Fruit fly (Drosophila melanogaster) whole organism, embryonic: Measurements from ENCODE around the gene Nle.

Source experiments
- Atf3 ChIP-seq: fragments of 200-800 bp; sonication (Bioruptor generic); optimal IDR thresholded peaks from 3 replicates; lab custom pipeline; 2016; ENCODE audit warnings: missing biosample characterization, missing genetic modification characterization
- Bdp1 ChIP-seq: fragments of 200-800 bp; sonication (Bioruptor generic); optimal IDR thresholded peaks from 3 replicates; lab custom pipeline; 2016; ENCODE audit warnings: missing biosample characterization, missing genetic modification characterization
- CG10267 ChIP-seq: fragments of 200-800 bp; sonication (Bioruptor generic); optimal IDR thresholded peaks from 2 replicates; lab custom pipeline; 2018; ENCODE audit warnings: missing biosample characterization, mild to moderate bottlenecking, missing genetic modification characterization, moderate library complexity
- CG10366 ChIP-seq: fragments of 200-800 bp; sonication (Bioruptor generic); IDR thresholded peaks from 2 replicates; pipeline ENCODE4 v1.3.6; 2022; ENCODE audit warnings: missing biosample characterization, missing genetic modification characterization
- CG12155 ChIP-seq: fragments of 200-800 bp; sonication (Bioruptor generic); optimal IDR thresholded peaks from 3 replicates; lab custom pipeline; 2016; ENCODE audit warnings: missing biosample characterization, missing genetic modification characterization
- CG12744 ChIP-seq: fragments of 200-800 bp; sonication (Bioruptor generic); optimal IDR thresholded peaks from 2 replicates; lab custom pipeline; 2016; ENCODE audit warnings: missing biosample characterization, missing genetic modification characterization
- CG12942 ChIP-seq: fragments of 200-800 bp; sonication (Bioruptor generic); optimal IDR thresholded peaks from 3 replicates; lab custom pipeline; 2016; ENCODE audit warnings: missing biosample characterization, missing genetic modification characterization
- CG13296 ChIP-seq: fragments of 200-800 bp; sonication (Bioruptor generic); optimal IDR thresholded peaks from 3 replicates; lab custom pipeline; 2018; ENCODE audit warnings: missing biosample characterization, mild to moderate bottlenecking, missing genetic modification characterization
- CG14014 ChIP-seq: fragments of 200-800 bp; sonication (Bioruptor generic); IDR thresholded peaks from 2 replicates; pipeline ENCODE4 v1.3.6; 2022; ENCODE audit warnings: missing biosample characterization, missing genetic modification characterization
- CG15011 ChIP-seq: fragments of 200-800 bp; sonication (Bioruptor generic); optimal IDR thresholded peaks from 3 replicates; lab custom pipeline; 2018; ENCODE audit warnings: missing biosample characterization, mild to moderate bottlenecking, missing genetic modification characterization
- CG3065 ChIP-seq: fragments of 200-800 bp; sonication (Bioruptor generic); optimal IDR thresholded peaks from 2 replicates; lab custom pipeline; 2016; ENCODE audit warnings: missing biosample characterization, missing genetic modification characterization
- CG3838 ChIP-seq: fragments of 200-800 bp; sonication (Bioruptor generic); optimal IDR thresholded peaks from 3 replicates; lab custom pipeline; 2016; ENCODE audit warnings: missing biosample characterization, missing genetic modification characterization
- CG42726 ChIP-seq: fragments of 200-800 bp; sonication (Bioruptor generic); IDR thresholded peaks from 2 replicates; pipeline ENCODE4 v1.3.6; 2022; ENCODE audit warnings: missing biosample characterization, missing genetic modification characterization; ENCODE audit not compliant: partially characterized antibody
- CG4424 ChIP-seq: fragments of 200-800 bp; sonication (Bioruptor generic); optimal IDR thresholded peaks from 3 replicates; lab custom pipeline; 2016; ENCODE audit warnings: missing biosample characterization, missing genetic modification characterization
- CG6254 ChIP-seq: fragments of 200-800 bp; sonication (Bioruptor generic); optimal IDR thresholded peaks from 3 replicates; lab custom pipeline; 2017; ENCODE audit warnings: mild to moderate bottlenecking, missing biosample characterization, missing genetic modification reagents, missing genetic modification characterization
- CG6272 ChIP-seq: fragments of 200-800 bp; sonication (Bioruptor generic); IDR thresholded peaks from 2 replicates; pipeline ENCODE4 v1.3.6; 2022; ENCODE audit warnings: missing biosample characterization, missing genetic modification characterization
- CG7786 ChIP-seq: fragments of 200-800 bp; sonication (Bioruptor generic); optimal IDR thresholded peaks from 2 replicates; lab custom pipeline; 2016; ENCODE audit warnings: missing biosample characterization, missing genetic modification characterization
- CG8089 ChIP-seq: fragments of 200-800 bp; sonication (Bioruptor generic); optimal IDR thresholded peaks from 3 replicates; lab custom pipeline; 2016; ENCODE audit warnings: missing biosample characterization, missing genetic modification characterization
- CG8924 ChIP-seq: fragments of 200-800 bp; optimal IDR thresholded peaks from 3 replicates; lab custom pipeline; 2019; ENCODE audit warnings: missing biosample characterization, mild to moderate bottlenecking, missing genetic modification characterization, moderate library complexity
- Dek ChIP-seq: fragments of 200-800 bp; sonication (Bioruptor generic); optimal IDR thresholded peaks from 3 replicates; lab custom pipeline; 2019; ENCODE audit warnings: missing biosample characterization, mild to moderate bottlenecking, missing genetic modification characterization, moderate library complexity
- Elba2 ChIP-seq: fragments of 200-800 bp; sonication (Bioruptor generic); optimal IDR thresholded peaks from 3 replicates; lab custom pipeline; 2016; ENCODE audit warnings: missing biosample characterization, missing genetic modification characterization
- GATAe ChIP-seq: fragments of 200-800 bp; sonication (Bioruptor generic); conservative IDR thresholded peaks from 2 replicates; pipeline ENCODE4 v1.3.6; 2022; ENCODE audit warnings: missing biosample characterization, missing genetic modification characterization
- HLH3B ChIP-seq: fragments of 200-800 bp; sonication (Bioruptor generic); IDR thresholded peaks from 2 replicates; pipeline ENCODE4 v1.3.6; 2022; ENCODE audit warnings: missing biosample characterization, missing genetic modification characterization
- Lhr ChIP-seq: fragments of 200-800 bp; sonication (Bioruptor generic); optimal IDR thresholded peaks from 3 replicates; lab custom pipeline; 2017; ENCODE audit warnings: mild to moderate bottlenecking, missing biosample characterization, missing genetic modification reagents, missing genetic modification characterization
- MTF-1 ChIP-seq: fragments of 200-800 bp; sonication (Bioruptor generic); optimal IDR thresholded peaks from 2 replicates; lab custom pipeline; 2018; ENCODE audit warnings: missing biosample characterization, mild to moderate bottlenecking, missing genetic modification characterization, borderline replicate concordance
- Nf-YB ChIP-seq: fragments of 200-800 bp; sonication (Bioruptor generic); optimal IDR thresholded peaks from 3 replicates; lab custom pipeline; 2019; ENCODE audit warnings: missing biosample characterization, mild to moderate bottlenecking, missing genetic modification characterization, moderate library complexity
- Ptx1 ChIP-seq: fragments of 200-800 bp; sonication (Bioruptor generic); IDR thresholded peaks from 2 replicates; pipeline ENCODE4 v1.3.6; 2022; ENCODE audit warnings: missing biosample characterization, missing genetic modification characterization
- Six4 ChIP-seq: fragments of 200-800 bp; sonication (Bioruptor generic); optimal IDR thresholded peaks from 2 replicates; lab custom pipeline; 2016; ENCODE audit warnings: missing biosample characterization, missing genetic modification characterization
- Sox100B ChIP-seq: fragments of 200-800 bp; sonication (Bioruptor generic); optimal IDR thresholded peaks from 3 replicates; lab custom pipeline; 2018; ENCODE audit warnings: missing biosample characterization, mild to moderate bottlenecking, missing genetic modification characterization
- ase ChIP-seq: fragments of 200-800 bp; sonication (Bioruptor generic); IDR thresholded peaks from 3 replicates; pipeline ENCODE4 v1.3.6; 2022; ENCODE audit warnings: missing biosample characterization, missing genetic modification characterization
- ato ChIP-seq: fragments of 200-800 bp; sonication (Bioruptor generic); IDR thresholded peaks from 2 replicates; pipeline ENCODE4 v1.3.6; 2022; ENCODE audit warnings: missing biosample characterization, missing genetic modification characterization; ENCODE audit not compliant: partially characterized antibody
- az2 ChIP-seq: fragments of 200-800 bp; sonication (Bioruptor generic); optimal IDR thresholded peaks from 3 replicates; lab custom pipeline; 2016; ENCODE audit warnings: missing biosample characterization, missing genetic modification characterization
- chif ChIP-seq, 2 experiments: fragments of 200-800 bp; sonication (Bioruptor generic); optimal IDR thresholded peaks; 3 replicates each; lab custom pipeline; 2016; ENCODE audit warnings: missing biosample characterization in 2 of 2, missing genetic modification characterization in 2 of 2
- croc ChIP-seq: fragments of 200-800 bp; sonication (Bioruptor generic); conservative IDR thresholded peaks from 3 replicates; pipeline ENCODE4 v1.3.6; 2022; ENCODE audit warnings: missing biosample characterization, missing genetic modification characterization
- disco-r ChIP-seq: fragments of 200-800 bp; sonication (Bioruptor generic); optimal IDR thresholded peaks from 2 replicates; lab custom pipeline; 2016; ENCODE audit warnings: missing biosample characterization, missing genetic modification characterization
- dpn ChIP-seq, 2 experiments: fragments of 200-800 bp; sonication (Bioruptor generic); optimal IDR thresholded peaks; 3 replicates each; lab custom pipeline; 2016; ENCODE audit warnings: missing biosample characterization in 2 of 2, missing genetic modification characterization in 2 of 2
- fd64A ChIP-seq: fragments of 200-800 bp; sonication (Bioruptor generic); optimal IDR thresholded peaks from 3 replicates; lab custom pipeline; 2018; ENCODE audit warnings: missing biosample characterization, mild to moderate bottlenecking, missing genetic modification characterization
- hbn ChIP-seq: fragments of 200-800 bp; sonication (Bioruptor generic); IDR thresholded peaks from 2 replicates; pipeline ENCODE4 v1.3.6; 2022; ENCODE audit warnings: missing biosample characterization, missing genetic modification characterization; ENCODE audit not compliant: partially characterized antibody
- hkb ChIP-seq, 2 experiments: fragments of 200-800 bp in 1 of 2; fragments of >200 bp in 1 of 2; sonication (Bioruptor generic) in 1 of 2; IDR thresholded peaks in 1 of 2; optimal IDR thresholded peaks in 1 of 2; 2 replicates each; pipeline versions ENCODE4 v1.3.6 to Lab custom; 2017 to 2022; ENCODE audit warnings: missing biosample characterization in 1 of 2, missing genetic modification characterization in 1 of 2
- p53 ChIP-seq: fragments of 200-800 bp; sonication (Bioruptor generic); optimal IDR thresholded peaks from 2 replicates; lab custom pipeline; 2016; ENCODE audit warnings: missing biosample characterization, missing genetic modification characterization
- pan ChIP-seq, 4 experiments: fragments of >200 bp in 3 of 4; fragments of 200-800 bp in 1 of 4; sonication (Bioruptor generic) in 1 of 4; optimal IDR thresholded peaks in 3 of 4; IDR thresholded peaks in 1 of 4; 2 replicates each; pipeline versions ENCODE4 v1.3.6 to Lab custom; 2017 to 2022; ENCODE audit warnings: missing biosample characterization in 2 of 4, missing genetic modification characterization in 2 of 4, mixed read lengths in 1 of 4
- pros ChIP-seq: fragments of 200-800 bp; sonication (Bioruptor generic); optimal IDR thresholded peaks from 3 replicates; lab custom pipeline; 2019; ENCODE audit warnings: missing biosample characterization, mild to moderate bottlenecking, missing genetic modification characterization, moderate library complexity
- run ChIP-seq: fragments of 200-800 bp; sonication (Bioruptor generic); optimal IDR thresholded peaks from 3 replicates; lab custom pipeline; 2018; ENCODE audit warnings: missing biosample characterization, mild to moderate bottlenecking, missing genetic modification characterization
- slp2 ChIP-seq: fragments of 200-800 bp; sonication (Bioruptor generic); optimal IDR thresholded peaks from 2 replicates; lab custom pipeline; 2016; ENCODE audit warnings: missing biosample characterization, missing genetic modification characterization
- sna ChIP-seq: fragments of 200-800 bp; sonication (Bioruptor generic); IDR thresholded peaks from 2 replicates; pipeline ENCODE4 v1.3.6; 2022; ENCODE audit warnings: missing biosample characterization, missing genetic modification characterization; ENCODE audit not compliant: partially characterized antibody
- ssp ChIP-seq: fragments of 200-800 bp; sonication (Bioruptor generic); IDR thresholded peaks from 2 replicates; pipeline ENCODE4 v1.3.6; 2022; ENCODE audit warnings: missing biosample characterization, missing genetic modification characterization
- unc-4 ChIP-seq: fragments of 200-800 bp; sonication (Bioruptor generic); IDR thresholded peaks from 2 replicates; pipeline ENCODE4 v1.3.6; 2022; ENCODE audit warnings: missing biosample characterization, missing genetic modification characterization; ENCODE audit not compliant: partially characterized antibody
- unpg ChIP-seq: fragments of 200-800 bp; sonication (Bioruptor generic); optimal IDR thresholded peaks from 3 replicates; lab custom pipeline; 2018; ENCODE audit warnings: missing biosample characterization, mild to moderate bottlenecking, missing genetic modification characterization, moderate library complexity
- vnd ChIP-seq: fragments of 200-800 bp; sonication (Bioruptor generic); IDR thresholded peaks from 3 replicates; pipeline ENCODE4 v1.3.6; 2022; ENCODE audit warnings: missing biosample characterization, missing genetic modification characterization; ENCODE audit not compliant: partially characterized antibody

Gene Nle

dm6 chr2L:568030-568429 is at the start of gene Nle, which contains the start of gene Sf3b1 (continued):
- TF ChIP-seq hkb (optimal IDR thresholded peaks at IDR 0.05; lab: Kevin White, UChicago) = peak; percentile 54
- TF ChIP-seq hkb (GFP tag; IDR thresholded peaks at IDR 0.05; lab: Robert Waterston, UW) = no peak
- peak; percentile 6 for TF ChIP-seq Nf-YB
- TF ChIP-seq sna (GFP tag; lab: Robert Waterston, UW) = peak; percentile 97
- no peak for TF ChIP-seq CG15011 (GFP tag; lab: Kevin White, UChicago)
- 0 out of 2 replicates have a peak, but pooled peaks have one; percentile 20 for TF ChIP-seq HLH3B
- no peak for TF ChIP-seq ase (GFP tag; lab: Robert Waterston, UW)
- TF ChIP-seq pan (optimal IDR thresholded peaks at IDR 0.05; lab: Kevin White, UChicago) = no peak
- peak in 1 of 2 experiments; percentile 34 for TF ChIP-seq pan (GFP tag; optimal IDR thresholded peaks at IDR 0.05 in 1 of 2, IDR thresholded peaks at IDR 0.05 in 1 of 2)
- peak; percentile 97 for TF ChIP-seq unc-4
- TF ChIP-seq CG10267 = peak; percentile 80
- TF ChIP-seq CG12744 = peak; percentile 27
- no peak for TF ChIP-seq CG14014 (GFP tag; lab: Robert Waterston, UW)
- no peak for TF ChIP-seq unpg
- peak in 1 of 2 experiments; percentile 37 for TF ChIP-seq chif (GFP tag; optimal IDR thresholded peaks at IDR 0.05; lab: Kevin White, UChicago)
- TF ChIP-seq hbn (GFP tag; lab: Robert Waterston, UW) = peak; percentile 97
- peak; percentile 54 for TF ChIP-seq CG4424
- peak; percentile 70 for TF ChIP-seq ato (GFP tag; lab: Robert Waterston, UW)
- TF ChIP-seq dpn (GFP tag; optimal IDR thresholded peaks at IDR 0.05; lab: Kevin White, UChicago) = peak; percentile 38 to 64
- TF ChIP-seq CG13296 (GFP tag; lab: Kevin White, UChicago) = no peak
- no peak for TF ChIP-seq MTF-1 (GFP tag; lab: Kevin White, UChicago)
- peak; percentile 5 for TF ChIP-seq CG8089
- TF ChIP-seq Ptx1 (GFP tag; lab: Robert Waterston, UW) = 0 out of 2 replicates have a peak, but pooled peaks have one; percentile 19
- peak; percentile 37 for TF ChIP-seq slp2
- peak; percentile 6 for TF ChIP-seq az2 (GFP tag; lab: Kevin White, UChicago)
- TF ChIP-seq CG12155 (GFP tag; lab: Kevin White, UChicago) = peak; percentile 37
- no peak for TF ChIP-seq ssp
- TF ChIP-seq vnd (GFP tag; lab: Robert Waterston, UW) = peak; percentile 95
- TF ChIP-seq fd64A (GFP tag; lab: Kevin White, UChicago) = no peak
- TF ChIP-seq Atf3 (GFP tag; lab: Kevin White, UChicago) = peak; percentile 12
- peak; percentile 89; the same call in 1 of the 2 replicates for TF ChIP-seq CG42726 (GFP tag; lab: Robert Waterston, UW)
- peak; percentile 52 for TF ChIP-seq CG8924 (tag; lab: Kevin White, UChicago)
- TF ChIP-seq CG3065 (GFP tag; lab: Kevin White, UChicago) = no peak
- peak; percentile 38; the same call in 1 of the 2 replicates for TF ChIP-seq CG6272
- no peak for TF ChIP-seq GATAe (GFP tag; lab: Robert Waterston, UW)
- TF ChIP-seq CG12942 (GFP tag; lab: Kevin White, UChicago) = peak; percentile 12
- no peak for TF ChIP-seq CG3838 (GFP tag; lab: Kevin White, UChicago)
- peak; percentile 36 for TF ChIP-seq CG7786 (GFP tag; lab: Kevin White, UChicago)
- TF ChIP-seq Bdp1 (GFP tag; lab: Kevin White, UChicago) = peak; percentile 46
- TF ChIP-seq Dek (tag; lab: Kevin White, UChicago) = no peak
- TF ChIP-seq pros (GFP tag; lab: Kevin White, UChicago) = no peak
- no peak for TF ChIP-seq CG6254 (GFP tag; lab: Kevin White, UChicago)
- no peak for TF ChIP-seq disco-r (GFP tag; lab: Kevin White, UChicago)
- TF ChIP-seq Six4 = peak; percentile 42
- no peak for TF ChIP-seq run (tag; lab: Kevin White, UChicago)
- TF ChIP-seq CG10366 (GFP tag; lab: Robert Waterston, UW) = peak; percentile 8; the same call in 1 of the 2 replicates
- 0 out of 3 replicates have a peak, but pooled peaks have one; percentile 21 for TF ChIP-seq croc (GFP tag; lab: Robert Waterston, UW)
- TF ChIP-seq Lhr = peak; percentile 31
- no peak for TF ChIP-seq p53 (GFP tag; lab: Kevin White, UChicago)
- peak; percentile 68 for TF ChIP-seq Elba2
- TF ChIP-seq Sox100B (GFP tag; lab: Kevin White, UChicago) = no peak
